Fruit fly (Drosophila melanogaster): Measurements from ENCODE around the gene CG13458.

CG13458 gene

DNA sequence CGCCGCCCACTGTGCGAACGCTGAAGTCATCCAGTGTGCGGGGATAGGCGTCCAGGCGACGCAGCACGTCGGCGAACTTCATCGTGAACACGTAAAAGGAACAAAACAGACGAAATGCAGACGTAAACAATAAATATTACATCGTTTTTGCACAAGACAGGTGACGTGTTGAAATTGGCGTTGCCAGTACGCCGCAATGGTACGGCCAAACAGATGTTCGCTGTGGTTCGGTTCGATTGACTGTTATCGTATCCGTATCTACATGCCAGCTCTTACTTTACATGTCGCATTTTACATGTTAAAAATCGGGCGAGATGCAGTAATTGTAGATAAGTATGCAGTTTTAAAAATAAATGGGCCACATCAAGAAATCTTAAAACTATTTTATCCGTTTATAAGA lies 50.1 kb downstream of the CG13458 start, which contains the start of gene CG7011 (continued):
- TF ChIP-seq Abd-B (GFP tag; optimal IDR thresholded peaks at IDR 0.05) (no peak), CG12942 (GFP tag; optimal IDR thresholded peaks at IDR 0.05) (no peak), stwl (tag; optimal IDR thresholded peaks at IDR 0.05) (peak; percentile 78), gfzf (GFP tag; optimal IDR thresholded peaks at IDR 0.05) (peak; percentile 14), lov (optimal IDR thresholded peaks at IDR 0.05) (no peak), lov (GFP tag; IDR thresholded peaks at IDR 0.05) (no peak), D19A (tag; optimal IDR thresholded peaks at IDR 0.05) (no peak), Nf-YB (GFP tag; optimal IDR thresholded peaks at IDR 0.05) (no peak), CG6689 (GFP tag; IDR thresholded peaks at IDR 0.05) (no peak), NC2α (GFP tag; optimal IDR thresholded peaks at IDR 0.05) (no peak), org-1 (GFP tag; optimal IDR thresholded peaks at IDR 0.05) (no peak), ham (GFP tag; IDR thresholded peaks at IDR 0.05) (no peak), caup (GFP tag; optimal IDR thresholded peaks at IDR 0.05; ENCODE audit: severe bottlenecking) (no peak), CG3407 (GFP tag; optimal IDR thresholded peaks at IDR 0.05) (no peak), CG11696 (GFP tag; IDR thresholded peaks at IDR 0.05) (no peak), klu (GFP tag; IDR thresholded peaks at IDR 0.05) (no peak), CG9932 (GFP tag; IDR thresholded peaks at IDR 0.05) (no peak), Sry-β (GFP tag; optimal IDR thresholded peaks at IDR 0.05) (no peak), luna (GFP tag; optimal IDR thresholded peaks at IDR 0.05) (no peak), CG3847 (GFP tag; IDR thresholded peaks at IDR 0.05) (no peak), Rx (GFP tag; IDR thresholded peaks at IDR 0.05) (no peak), pnt (GFP tag; optimal IDR thresholded peaks at IDR 0.05) (no peak), CG7357 (GFP tag; IDR thresholded peaks at IDR 0.05) (no peak), sna (GFP tag; IDR thresholded peaks at IDR 0.05; ENCODE audit: partially characterized antibody) (peak; percentile 47), CG12155 (GFP tag; optimal IDR thresholded peaks at IDR 0.05) (peak; percentile 28), CG6654 (GFP tag; optimal IDR thresholded peaks at IDR 0.05) (no peak), Hr39 (optimal IDR thresholded peaks at IDR 0.05) (no peak), otp (GFP tag; IDR thresholded peaks at IDR 0.05) (no peak), gcm (GFP tag; optimal IDR thresholded peaks at IDR 0.05) (no peak), CG14667 (GFP tag; IDR thresholded peaks at IDR 0.05) (no peak), CG15269 (tag; optimal IDR thresholded peaks at IDR 0.05) (no peak), eyg (GFP tag; optimal IDR thresholded peaks at IDR 0.05) (no peak), bsh (GFP tag; optimal IDR thresholded peaks at IDR 0.05) (no peak), CG10274 (GFP tag; optimal IDR thresholded peaks at IDR 0.05) (no peak), CG7839 (tag; optimal IDR thresholded peaks at IDR 0.05) (no peak), CG1832 (GFP tag; optimal IDR thresholded peaks at IDR 0.05) (no peak), CG8765 (GFP tag; IDR thresholded peaks at IDR 0.05) (no peak), trh (GFP tag; optimal IDR thresholded peaks at IDR 0.05) (no peak), fu2 (GFP tag; optimal IDR thresholded peaks at IDR 0.05) (no peak), B-H1 (GFP tag; IDR thresholded peaks at IDR 0.05) (no peak), ab (GFP tag; optimal IDR thresholded peaks at IDR 0.05) (no peak), Aef1 (GFP tag; IDR thresholded peaks at IDR 0.05) (no peak), Ssrp (tag; optimal IDR thresholded peaks at IDR 0.05) (no peak), gsb (GFP tag; IDR thresholded peaks at IDR 0.05) (no peak), CG4328 (GFP tag; optimal IDR thresholded peaks at IDR 0.05) (no peak), zen (tag; optimal IDR thresholded peaks at IDR 0.05) (no peak), Ada2b (GFP tag; IDR thresholded peaks at IDR 0.05) (no peak), seq (GFP tag; IDR thresholded peaks at IDR 0.05) (no peak), bbx (GFP tag; IDR thresholded peaks at IDR 0.05; ENCODE audit: partially characterized antibody) (peak; percentile 78), unc-4 (GFP tag; IDR thresholded peaks at IDR 0.05; ENCODE audit: partially characterized antibody) (peak; percentile 47), HLH4C (GFP tag; IDR thresholded peaks at IDR 0.05; ENCODE audit: partially characterized antibody) (0 out of 3 replicates have a peak, but pooled peaks have one; percentile 46), Taf1 (GFP tag; IDR thresholded peaks at IDR 0.05) (no peak), Asciz (GFP tag; optimal IDR thresholded peaks at IDR 0.05) (no peak)

All from whole organism, embryonic.